Worm (Caenorhabditis elegans) whole organism, late embryonic: Measurements from ENCODE around the gene akap-1.
A peak's percentile ranks its signal among the peaks of the same experiment; 100 is the strongest.

ENCODE experiments used
- C08G9.2 ChIP-seq: sonication (generic microtip); optimal IDR thresholded peaks from 2 replicates; lab custom pipeline; 2016; ENCODE audit warnings: mild to moderate bottlenecking, missing genetic modification characterization, moderate library complexity, missing compliant biosample characterization
- F13H6.1 ChIP-seq: sonication (generic microtip); optimal IDR thresholded peaks from 2 replicates; lab custom pipeline; 2016; ENCODE audit warnings: missing genetic modification characterization, missing compliant biosample characterization
- ama-1 ChIP-seq: fragments of 150-350 bp; optimal IDR thresholded peaks from 2 replicates; lab custom pipeline; 2014
- ceh-14 ChIP-seq: sonication (generic microtip); optimal IDR thresholded peaks from 2 replicates; lab custom pipeline; 2016; ENCODE audit warnings: missing genotype, missing genetic modification characterization, missing compliant biosample characterization
- ceh-18 ChIP-seq: sonication (generic microtip); optimal IDR thresholded peaks from 2 replicates; lab custom pipeline; 2016; ENCODE audit warnings: missing genetic modification characterization, missing compliant biosample characterization
- ceh-19 ChIP-seq: fragments of 200-800 bp; sonication (Bioruptor generic); optimal IDR thresholded peaks from 2 replicates; lab custom pipeline; 2018; ENCODE audit warnings: mild to moderate bottlenecking, missing genetic modification characterization, missing compliant biosample characterization
- ceh-2 ChIP-seq: sonication (generic microtip); optimal IDR thresholded peaks from 2 replicates; lab custom pipeline; 2016; ENCODE audit warnings: missing genotype, missing genetic modification characterization, missing compliant biosample characterization
- ceh-24 ChIP-seq: sonication (generic microtip); optimal IDR thresholded peaks from 2 replicates; lab custom pipeline; 2016; ENCODE audit warnings: mild to moderate bottlenecking, missing genetic modification characterization, missing compliant biosample characterization
- ceh-30 ChIP-seq: fragments of 150-350 bp; optimal IDR thresholded peaks from 2 replicates; lab custom pipeline; 2014; ENCODE audit warnings: missing biosample characterization, missing genetic modification characterization
- ceh-31 ChIP-seq: sonication (generic microtip); optimal IDR thresholded peaks from 2 replicates; lab custom pipeline; 2016; ENCODE audit warnings: missing genetic modification characterization, missing compliant biosample characterization
- ceh-34 ChIP-seq: sonication (generic microtip); optimal IDR thresholded peaks from 2 replicates; lab custom pipeline; 2016; ENCODE audit warnings: mild to moderate bottlenecking, missing genetic modification characterization, missing compliant biosample characterization
- ceh-48 ChIP-seq: sonication (generic microtip); optimal IDR thresholded peaks from 2 replicates; lab custom pipeline; 2016; ENCODE audit warnings: missing genetic modification characterization, inconsistent platforms, missing compliant biosample characterization
- ceh-6 ChIP-seq: fragments of 200-800 bp; sonication (Bioruptor generic); optimal IDR thresholded peaks from 2 replicates; lab custom pipeline; 2018; ENCODE audit warnings: mild to moderate bottlenecking, missing genetic modification characterization, missing compliant biosample characterization
- dve-1 ChIP-seq: sonication (generic microtip); optimal IDR thresholded peaks from 2 replicates; lab custom pipeline; 2017; ENCODE audit warnings: antibody characterized with exemption, mild to moderate bottlenecking, missing genetic modification characterization, missing compliant biosample characterization
- elt-2 ChIP-seq: sonication (generic microtip); optimal IDR thresholded peaks from 2 replicates; lab custom pipeline; 2016; ENCODE audit warnings: missing genetic modification reagents, missing genetic modification characterization, missing compliant biosample characterization
- elt-4 ChIP-seq: sonication (generic microtip); optimal IDR thresholded peaks from 2 replicates; lab custom pipeline; 2016; ENCODE audit warnings: missing genetic modification characterization, missing compliant biosample characterization
- ets-4 ChIP-seq: sonication (generic microtip); optimal IDR thresholded peaks from 2 replicates; lab custom pipeline; 2016; ENCODE audit warnings: missing genetic modification characterization, missing compliant biosample characterization
- eyg-1 ChIP-seq: sonication (generic microtip); optimal IDR thresholded peaks from 2 replicates; lab custom pipeline; 2016; ENCODE audit warnings: missing genotype, missing genetic modification characterization, missing compliant biosample characterization
- gmeb-2 ChIP-seq: sonication (generic microtip); optimal IDR thresholded peaks from 2 replicates; lab custom pipeline; 2016; ENCODE audit warnings: missing genetic modification characterization, inconsistent platforms, missing compliant biosample characterization
- hlh-13 ChIP-seq: fragments of 200-800 bp; sonication (Bioruptor generic); optimal IDR thresholded peaks from 2 replicates; lab custom pipeline; 2018; ENCODE audit warnings: mild to moderate bottlenecking, missing genetic modification characterization, missing compliant biosample characterization
- hlh-30 ChIP-seq: sonication (generic microtip); optimal IDR thresholded peaks from 2 replicates; lab custom pipeline; 2017; ENCODE audit warnings: antibody characterized with exemption, missing genetic modification characterization, missing compliant biosample characterization; ENCODE audit not compliant: insufficient read depth
- nfya-1 ChIP-seq: sonication (generic microtip); optimal IDR thresholded peaks from 2 replicates; lab custom pipeline; 2017; ENCODE audit warnings: missing genetic modification characterization, mild to moderate bottlenecking, missing compliant biosample characterization, antibody characterized with exemption, moderate library complexity
- nhr-232 ChIP-seq: sonication (generic microtip); optimal IDR thresholded peaks from 2 replicates; lab custom pipeline; 2016; ENCODE audit warnings: missing genetic modification characterization, missing compliant biosample characterization
- pag-3 ChIP-seq: sonication (generic microtip); optimal IDR thresholded peaks from 2 replicates; lab custom pipeline; 2016; ENCODE audit warnings: missing compliant biosample characterization, missing genetic modification characterization, borderline replicate concordance
- pax-1 ChIP-seq: fragments of 150-350 bp; optimal IDR thresholded peaks from 2 replicates; lab custom pipeline; 2014; ENCODE audit warnings: missing biosample characterization, missing genetic modification characterization
- pha-4 ChIP-seq: fragments of 150-350 bp; optimal IDR thresholded peaks from 2 replicates; lab custom pipeline; 2018; ENCODE audit warnings: missing biosample characterization, missing genetic modification reagents, missing genetic modification characterization
- pqm-1 ChIP-seq: sonication (generic microtip); optimal IDR thresholded peaks from 2 replicates; lab custom pipeline; 2016; ENCODE audit warnings: missing genetic modification characterization, missing compliant biosample characterization
- pros-1 ChIP-seq: fragments of 150-350 bp; optimal IDR thresholded peaks from 2 replicates; lab custom pipeline; 2014; ENCODE audit warnings: missing biosample characterization, missing genetic modification reagents, missing genetic modification characterization
- ref-2 ChIP-seq: sonication (generic microtip); optimal IDR thresholded peaks from 2 replicates; lab custom pipeline; 2016; ENCODE audit warnings: missing genetic modification characterization, missing compliant biosample characterization
- rnt-1 ChIP-seq: sonication (generic microtip); optimal IDR thresholded peaks from 2 replicates; lab custom pipeline; 2016; ENCODE audit warnings: missing genetic modification characterization, missing compliant biosample characterization
- sdc-2 ChIP-seq: sonication (generic microtip); optimal IDR thresholded peaks from 2 replicates; lab custom pipeline; 2016; ENCODE audit warnings: missing genotype, missing genetic modification characterization, missing compliant biosample characterization
- sox-2 ChIP-seq: fragments of 200-800 bp; sonication (Bioruptor generic); IDR thresholded peaks from 2 replicates; pipeline ENCODE4 v1.3.6; 2022; ENCODE audit warnings: missing genetic modification reagents, missing genetic modification characterization, missing compliant biosample characterization
- sox-4 ChIP-seq: sonication (generic microtip); optimal IDR thresholded peaks from 2 replicates; lab custom pipeline; 2017; ENCODE audit warnings: mild to moderate bottlenecking, missing genetic modification characterization, inconsistent platforms, missing compliant biosample characterization
- tbx-2 ChIP-seq: sonication (generic microtip); optimal IDR thresholded peaks from 2 replicates; lab custom pipeline; 2016; ENCODE audit warnings: missing genetic modification characterization, missing compliant biosample characterization
- tbx-7 ChIP-seq: sonication (generic microtip); optimal IDR thresholded peaks from 2 replicates; lab custom pipeline; 2016; ENCODE audit warnings: missing genotype, missing genetic modification characterization, missing compliant biosample characterization
- unc-3 ChIP-seq, 2 experiments: fragments of 200-800 bp in 1 of 2; sonication (Bioruptor generic) in 1 of 2; sonication (generic microtip) in 1 of 2; conservative IDR thresholded peaks in 1 of 2; optimal IDR thresholded peaks in 1 of 2; 2 replicates each; pipeline versions ENCODE4 v1.3.6 to Lab custom; 2016 to 2022; ENCODE audit warnings: missing compliant biosample characterization in 2 of 2, missing genetic modification characterization in 2 of 2, missing genetic modification reagents in 1 of 2
- unc-42 ChIP-seq: sonication (generic microtip); optimal IDR thresholded peaks from 2 replicates; lab custom pipeline; 2016; ENCODE audit warnings: missing genotype, missing genetic modification characterization, missing compliant biosample characterization
- unc-55 ChIP-seq: sonication (generic microtip); optimal IDR thresholded peaks from 2 replicates; lab custom pipeline; 2017; ENCODE audit warnings: missing biosample characterization, missing genetic modification reagents, missing genetic modification characterization
- unc-86 ChIP-seq: sonication (generic microtip); optimal IDR thresholded peaks from 2 replicates; lab custom pipeline; 2016; ENCODE audit warnings: missing genetic modification characterization, missing compliant biosample characterization
- zip-5 ChIP-seq: sonication (generic microtip); optimal IDR thresholded peaks from 2 replicates; lab custom pipeline; 2016; ENCODE audit warnings: missing genetic modification characterization, missing compliant biosample characterization

Gene akap-1

DNA sequence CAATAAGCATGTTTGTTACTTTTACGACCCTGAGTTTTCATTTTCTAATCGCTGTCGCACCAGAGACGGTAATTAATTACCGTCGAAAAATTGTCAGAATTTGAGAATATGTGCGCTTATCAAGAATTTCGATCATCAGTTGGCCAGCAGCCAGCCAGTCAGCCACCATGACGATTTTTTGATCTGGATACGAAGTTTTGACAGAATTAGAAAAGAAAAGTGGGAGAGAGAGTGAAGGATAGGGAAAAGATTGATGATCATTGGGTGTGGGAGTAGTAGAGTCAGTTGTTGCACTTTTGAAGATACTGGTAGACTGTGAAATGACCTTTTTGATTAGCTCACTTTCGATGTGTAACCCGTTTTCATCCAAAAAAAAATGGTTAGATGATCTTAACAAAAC is 11.2 kb downstream of the akap-1 start:
- no peak for TF ChIP-seq ceh-34 (tag; lab: Kevin White, UChicago)
- TF ChIP-seq F13H6.1 (tag; lab: Kevin White, UChicago) = no peak
- TF ChIP-seq ceh-18 (tag; lab: Kevin White, UChicago) = peak; percentile 21
- no peak for TF ChIP-seq ceh-31 (tag; lab: Kevin White, UChicago)
- TF ChIP-seq ceh-14 (tag; lab: Kevin White, UChicago) = no peak

DNA sequence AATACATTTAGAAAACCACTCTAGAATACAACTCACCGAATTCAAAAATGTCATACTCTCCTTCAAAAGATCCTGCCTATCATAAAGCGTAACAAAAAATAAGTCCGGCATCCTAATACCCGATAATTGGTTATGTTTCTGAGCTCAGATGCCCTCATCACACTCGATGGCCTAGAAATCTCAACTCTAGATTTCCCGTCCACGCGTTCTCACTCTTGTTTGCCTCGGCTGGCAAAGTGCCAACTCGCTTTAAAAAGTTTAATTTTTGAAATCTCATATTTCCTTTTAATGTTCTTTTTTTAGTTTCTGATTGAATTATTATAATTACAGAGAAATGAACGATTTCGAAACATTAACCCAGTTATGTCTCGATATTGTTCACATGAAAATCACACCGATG is 14.5 kb downstream of the akap-1 start, which contains the start of the genes C56G2.15 and thoc-2:
TSS of gene C56G2.15 (minus strand) at position 188 of the 400 bp plus-strand sequence.
TSS of gene thoc-2 (plus strand) at position 331 of the 400 bp plus-strand sequence.
- peak; percentile 51 for TF ChIP-seq ceh-31 (tag; lab: Kevin White, UChicago)
- TF ChIP-seq ceh-30 (tag; lab: Kevin White, UChicago) = no peak
- TF ChIP-seq pax-1 = no peak
- TF ChIP-seq ceh-34 (tag; lab: Kevin White, UChicago) = no peak
- no peak for TF ChIP-seq elt-2 (tag; lab: Kevin White, UChicago)
- no peak for TF ChIP-seq ceh-19
- no peak for TF ChIP-seq sdc-2
- peak; percentile 10 for TF ChIP-seq ceh-2 (tag; lab: Kevin White, UChicago)
- TF ChIP-seq sox-2 = no peak
- no peak for TF ChIP-seq unc-86
- TF ChIP-seq pha-4 = no peak
- TF ChIP-seq rnt-1 = no peak
- no peak for TF ChIP-seq tbx-7 (tag; lab: Kevin White, UChicago)
- TF ChIP-seq eyg-1 (tag; lab: Kevin White, UChicago) = no peak
- TF ChIP-seq tbx-2 (tag; lab: Kevin White, UChicago) = peak; percentile 51
- TF ChIP-seq unc-55 = no peak
- TF ChIP-seq ceh-24 (tag; lab: Kevin White, UChicago) = no peak
- no peak for TF ChIP-seq ceh-48 (tag; lab: Kevin White, UChicago)
- TF ChIP-seq ceh-6 (GFP tag; lab: Kevin White, UChicago) = no peak
- peak; percentile 38 for TF ChIP-seq C08G9.2 (tag; lab: Kevin White, UChicago)

DNA sequence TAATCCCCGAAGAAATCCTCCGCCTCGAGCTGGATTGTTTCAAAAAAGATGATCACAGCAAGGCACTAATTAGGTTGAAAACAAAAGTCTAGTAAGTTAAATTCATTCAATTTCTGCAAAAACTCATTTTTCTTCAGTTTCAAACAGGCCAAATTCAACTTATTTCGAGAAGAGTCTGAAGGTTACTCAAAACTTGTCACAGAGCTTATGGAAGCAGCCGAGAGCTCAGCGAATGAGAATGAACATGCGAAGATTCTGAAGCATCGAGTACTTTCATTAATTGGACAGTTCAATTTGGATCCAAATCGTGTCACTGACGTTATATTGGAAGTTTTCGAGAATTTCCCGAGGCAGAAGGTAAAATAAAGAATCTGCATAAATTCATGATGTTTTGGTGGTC is 15.3 kb downstream of the akap-1 start:
- TF ChIP-seq zip-5 = no peak

DNA sequence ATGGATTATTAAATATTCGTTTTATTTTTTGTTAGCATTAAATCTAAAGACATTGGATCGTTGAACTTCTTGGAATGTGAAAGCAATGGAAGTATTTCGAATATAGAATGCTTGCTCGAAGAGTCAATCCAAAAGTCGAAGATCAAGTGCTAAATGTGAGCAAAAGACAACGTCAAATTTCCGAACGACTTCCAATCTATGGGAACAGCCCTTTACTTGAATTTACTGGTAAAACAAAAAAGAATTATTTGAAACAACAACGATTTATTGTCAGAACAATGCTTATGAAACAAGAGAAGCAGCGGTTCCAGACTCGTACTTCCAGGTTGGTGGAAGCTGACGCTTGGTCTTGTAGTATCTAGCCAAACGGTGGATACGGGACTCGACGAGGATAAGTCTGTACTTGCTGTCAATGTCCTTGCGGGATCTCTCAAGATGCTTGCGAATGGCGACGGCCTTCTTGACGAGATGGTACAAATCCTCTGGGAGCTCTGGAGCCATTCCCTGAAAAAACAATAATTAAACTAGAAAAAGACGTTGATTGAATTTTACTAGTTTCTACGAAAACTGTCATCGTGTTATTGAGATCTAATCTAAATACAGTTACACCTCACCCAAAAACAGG is 20.8 kb downstream of the akap-1 start:
- TF ChIP-seq ama-1 (lab: Kevin White, UChicago) = peak; percentile 17
- no peak for TF ChIP-seq nfya-1 (tag; lab: Kevin White, UChicago)
- TF ChIP-seq F13H6.1 (tag; lab: Kevin White, UChicago) = no peak
- TF ChIP-seq nhr-232 (tag; lab: Kevin White, UChicago) = no peak
- TF ChIP-seq, all 69 proteins: peak for 1

DNA sequence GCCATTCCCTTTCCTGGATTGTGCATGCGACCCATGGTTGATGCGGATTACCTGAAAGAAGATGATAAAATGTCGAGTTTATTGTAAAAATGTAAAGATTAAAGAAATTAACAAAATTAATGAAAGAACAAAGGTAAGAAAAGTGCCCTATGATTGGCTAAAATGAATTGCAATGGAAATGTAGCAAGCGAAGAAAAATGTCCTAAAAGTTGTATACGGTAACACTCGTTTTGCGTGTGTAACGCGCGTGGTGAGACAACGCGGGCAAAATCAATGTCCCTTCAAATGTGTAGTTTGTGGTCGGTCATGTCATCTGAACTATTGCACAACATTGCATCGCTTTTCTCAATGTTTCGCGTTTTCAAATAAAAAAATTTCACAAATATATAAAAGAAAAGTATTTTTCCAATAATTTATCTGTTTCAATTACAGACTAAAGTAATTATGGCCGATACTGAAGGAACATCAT is 21.8 kb downstream of the akap-1 start, which contains the start of the genes rps-13 and nfx-1:
TSS of gene rps-13 (minus strand) at position 51 of the 469 bp plus-strand sequence.
TSS of gene nfx-1 (plus strand) at position 433 of the 469 bp plus-strand sequence.
- peak; percentile 43 for TF ChIP-seq ceh-34 (tag; lab: Kevin White, UChicago)
- TF ChIP-seq pag-3 = no peak
- TF ChIP-seq ceh-30 (tag; lab: Kevin White, UChicago) = peak; percentile 87
- peak; percentile 36 for TF ChIP-seq elt-2 (tag; lab: Kevin White, UChicago)
- peak; percentile 25 for TF ChIP-seq ets-4 (tag; lab: Kevin White, UChicago)
- peak; percentile 50 for TF ChIP-seq ceh-18 (tag; lab: Kevin White, UChicago)
- TF ChIP-seq sox-4 = no peak
- no peak for TF ChIP-seq gmeb-2 (tag; lab: Kevin White, UChicago)
- peak; percentile 93 for TF ChIP-seq nfya-1 (tag; lab: Kevin White, UChicago)
- no peak for TF ChIP-seq unc-3 (GFP tag; conservative IDR thresholded peaks at IDR 0.05; lab: Robert Waterston, UW)
- no peak for TF ChIP-seq unc-3 (tag; optimal IDR thresholded peaks at IDR 0.05; lab: Kevin White, UChicago)
- TF ChIP-seq ceh-31 (tag; lab: Kevin White, UChicago) = peak; percentile 61
- TF ChIP-seq hlh-30 (tag; lab: Kevin White, UChicago) = peak; percentile 78
- no peak for TF ChIP-seq hlh-13
- peak; percentile 46 for TF ChIP-seq tbx-2 (tag; lab: Kevin White, UChicago)
- no peak for TF ChIP-seq ama-1 (lab: Kevin White, UChicago)
- peak; percentile 50 for TF ChIP-seq ceh-48 (tag; lab: Kevin White, UChicago)
- TF ChIP-seq pqm-1 (tag; lab: Kevin White, UChicago) = no peak
- peak; percentile 14 for TF ChIP-seq dve-1
- peak; percentile 57 for TF ChIP-seq unc-55
- peak; percentile 38 for TF ChIP-seq unc-42 (tag; lab: Kevin White, UChicago)
- TF ChIP-seq ceh-2 (tag; lab: Kevin White, UChicago) = peak; percentile 10
- TF ChIP-seq pros-1 (tag; lab: Kevin White, UChicago) = no peak
- TF ChIP-seq elt-4 (tag; lab: Kevin White, UChicago) = no peak
- no peak for TF ChIP-seq sdc-2
- peak; percentile 35 for TF ChIP-seq ref-2
- TF ChIP-seq rnt-1 = peak; percentile 66
